Fruit fly (Drosophila melanogaster): ENCODE results near the gene CG1024.

The CG1024 gene

DNA sequence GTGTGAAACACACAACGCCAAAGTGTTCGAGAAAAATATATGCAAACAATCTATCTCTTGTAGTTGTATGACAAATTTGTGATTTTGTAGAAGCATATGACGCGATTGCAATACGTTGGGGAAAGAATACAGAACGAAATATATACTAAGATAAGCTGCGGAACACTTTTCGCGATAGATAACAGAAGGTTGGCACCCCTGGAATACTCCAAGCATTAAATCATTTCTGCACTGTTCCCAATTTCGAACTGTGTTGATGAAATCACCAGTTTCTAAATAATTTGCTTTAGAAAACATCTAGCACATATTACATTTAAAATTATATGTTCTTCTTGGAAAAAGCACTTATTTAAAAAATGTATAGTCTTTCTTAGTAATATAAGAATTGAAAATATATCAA lies 25.7 kb downstream of the CG1024 start:
- TF ChIP-seq CG5204 (GFP tag; optimal IDR thresholded peaks at IDR 0.05) (no peak), CG12768 (GFP tag; optimal IDR thresholded peaks at IDR 0.05) (no peak), CG14711 (tag; optimal IDR thresholded peaks at IDR 0.05) (no peak), kay (GFP tag; ENCODE audit: borderline replicate concordance) (peak; percentile 45), Clk (GFP tag; optimal IDR thresholded peaks at IDR 0.05) (no peak)

DNA sequence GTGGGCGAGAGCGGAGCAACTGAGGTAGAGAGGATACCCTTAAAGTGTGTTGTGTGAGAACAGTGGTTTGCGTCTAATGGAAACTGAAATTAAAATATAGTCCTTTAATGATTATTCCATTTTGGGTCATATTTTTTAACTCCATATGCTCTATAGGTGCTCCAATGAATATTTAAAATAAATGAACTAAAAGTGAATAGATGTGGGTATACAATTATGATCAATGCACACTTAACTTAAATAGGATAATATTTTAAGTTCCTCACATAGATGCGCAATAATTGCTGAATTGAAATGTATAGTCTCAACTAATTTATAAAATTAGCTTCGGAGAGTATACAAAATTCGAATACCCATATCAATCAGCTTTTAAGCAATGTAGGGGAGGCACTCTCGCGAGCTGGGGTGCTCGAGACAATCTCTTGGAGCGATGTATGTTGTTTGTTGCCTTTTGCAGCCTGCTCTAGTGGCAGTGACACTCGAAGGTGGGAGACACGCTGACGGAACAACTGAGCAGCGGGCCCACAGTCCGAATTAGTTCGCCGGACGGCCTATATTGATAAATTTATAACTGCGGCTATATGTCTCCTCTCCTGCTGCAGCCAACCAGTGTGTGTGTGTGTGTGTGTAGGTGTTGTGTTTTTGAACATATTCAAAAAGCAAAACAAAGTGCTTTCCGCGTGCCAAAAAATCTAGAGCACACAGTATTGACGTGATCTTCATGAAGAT lies 26.3 kb downstream of the CG1024 start:
- no peak for TF ChIP-seq bab1 (GFP tag; optimal IDR thresholded peaks at IDR 0.05)
- TF ChIP-seq CG7045 (GFP tag; optimal IDR thresholded peaks at IDR 0.05): peak; percentile 70
- peak; percentile 53 for TF ChIP-seq CG14711 (tag; optimal IDR thresholded peaks at IDR 0.05)
- peak; percentile 67 for TF ChIP-seq CG12768 (GFP tag; optimal IDR thresholded peaks at IDR 0.05)
- peak; percentile 26 for TF ChIP-seq CG1620 (GFP tag; optimal IDR thresholded peaks at IDR 0.05)
- peak; percentile 57 for TF ChIP-seq CG33017 (tag; optimal IDR thresholded peaks at IDR 0.05)
- TF ChIP-seq kay (GFP tag; ENCODE audit: borderline replicate concordance): peak; percentile 61
- peak; percentile 72 for TF ChIP-seq CG11617 (GFP tag; optimal IDR thresholded peaks at IDR 0.05)
- no peak for TF ChIP-seq cnc (optimal IDR thresholded peaks at IDR 0.05)
- TF ChIP-seq ovo (GFP tag; optimal IDR thresholded peaks at IDR 0.05): peak; percentile 6
- TF ChIP-seq CG7101 (tag; optimal IDR thresholded peaks at IDR 0.05): peak; percentile 69
- TF ChIP-seq toe (GFP tag; optimal IDR thresholded peaks at IDR 0.05): peak; percentile 31
- TF ChIP-seq Clk (GFP tag; optimal IDR thresholded peaks at IDR 0.05): peak; percentile 16
- peak; percentile 19 for TF ChIP-seq cic (GFP tag; optimal IDR thresholded peaks at IDR 0.05)
- peak; percentile 55 for TF ChIP-seq tj (GFP tag; optimal IDR thresholded peaks at IDR 0.05)
- TF ChIP-seq CG5204 (GFP tag; optimal IDR thresholded peaks at IDR 0.05): peak; percentile 78
- TF ChIP-seq Hr96 (GFP tag; optimal IDR thresholded peaks at IDR 0.05): peak; percentile 61
- TF ChIP-seq Mnt (GFP tag; optimal IDR thresholded peaks at IDR 0.05): peak; percentile 30
- TF ChIP-seq Crg-1 (GFP tag; optimal IDR thresholded peaks at IDR 0.05): peak; percentile 22
- TF ChIP-seq pad (GFP tag; optimal IDR thresholded peaks at IDR 0.05): peak; percentile 60

DNA sequence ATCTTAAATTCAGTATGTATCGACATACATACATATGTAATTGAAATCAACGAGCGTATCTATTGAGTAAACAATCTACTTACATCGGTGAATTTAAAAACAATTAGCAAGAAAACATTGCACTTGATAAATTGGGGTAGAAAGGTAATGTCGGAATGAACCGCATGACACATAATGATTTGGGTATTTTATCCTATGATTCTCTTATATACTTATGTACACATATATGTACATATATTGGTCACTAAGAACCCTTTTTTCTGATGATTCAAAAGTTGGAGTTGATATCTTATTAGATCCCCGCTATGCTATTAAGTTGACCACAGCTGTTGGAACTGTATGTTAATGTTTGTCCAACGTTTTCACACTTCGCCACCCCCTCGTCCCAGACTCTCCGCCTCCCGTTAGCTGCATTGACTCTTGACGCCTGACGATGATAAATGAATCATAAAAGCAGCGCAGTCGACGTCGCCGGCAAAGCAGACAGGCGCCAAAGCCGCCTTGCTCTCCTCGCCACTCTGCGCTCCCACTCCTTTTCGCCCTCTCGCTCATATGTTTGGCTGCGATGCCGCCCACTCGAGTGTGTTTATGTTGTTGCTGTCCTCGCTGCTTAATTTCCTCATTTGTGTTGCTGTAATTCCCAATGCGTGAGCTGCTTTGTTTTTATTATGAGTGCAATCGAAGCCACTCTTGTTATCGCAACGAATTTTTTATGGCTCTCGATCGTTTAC lies 27.1 kb downstream of the CG1024 start:
- peak; percentile 26 for TF ChIP-seq ovo (GFP tag; optimal IDR thresholded peaks at IDR 0.05)
- TF ChIP-seq CG14711 (tag; optimal IDR thresholded peaks at IDR 0.05): no peak
- no peak for TF ChIP-seq CG1620 (GFP tag; optimal IDR thresholded peaks at IDR 0.05)
- no peak for TF ChIP-seq CG33017 (tag; optimal IDR thresholded peaks at IDR 0.05)
- no peak for TF ChIP-seq CG12768 (GFP tag; optimal IDR thresholded peaks at IDR 0.05)
- peak; percentile 84 for TF ChIP-seq kay (GFP tag; ENCODE audit: borderline replicate concordance)
- no peak for TF ChIP-seq cnc (optimal IDR thresholded peaks at IDR 0.05)
- TF ChIP-seq bab1 (GFP tag; optimal IDR thresholded peaks at IDR 0.05): no peak
- no peak for TF ChIP-seq CG11617 (GFP tag; optimal IDR thresholded peaks at IDR 0.05)
- TF ChIP-seq Crg-1 (GFP tag; optimal IDR thresholded peaks at IDR 0.05): no peak
- TF ChIP-seq Clk (GFP tag; optimal IDR thresholded peaks at IDR 0.05): no peak
- TF ChIP-seq Hr96 (GFP tag; optimal IDR thresholded peaks at IDR 0.05): no peak
- peak; percentile 11 for TF ChIP-seq pad (GFP tag; optimal IDR thresholded peaks at IDR 0.05)
- TF ChIP-seq CG7101 (tag; optimal IDR thresholded peaks at IDR 0.05): no peak
- no peak for TF ChIP-seq Mnt (GFP tag; optimal IDR thresholded peaks at IDR 0.05)
- TF ChIP-seq cic (GFP tag; optimal IDR thresholded peaks at IDR 0.05): no peak
- TF ChIP-seq tj (GFP tag; optimal IDR thresholded peaks at IDR 0.05): no peak
- TF ChIP-seq CG5204 (GFP tag; optimal IDR thresholded peaks at IDR 0.05): peak; percentile 35
- TF ChIP-seq toe (GFP tag; optimal IDR thresholded peaks at IDR 0.05): no peak
- no peak for TF ChIP-seq CG7045 (GFP tag; optimal IDR thresholded peaks at IDR 0.05)

DNA sequence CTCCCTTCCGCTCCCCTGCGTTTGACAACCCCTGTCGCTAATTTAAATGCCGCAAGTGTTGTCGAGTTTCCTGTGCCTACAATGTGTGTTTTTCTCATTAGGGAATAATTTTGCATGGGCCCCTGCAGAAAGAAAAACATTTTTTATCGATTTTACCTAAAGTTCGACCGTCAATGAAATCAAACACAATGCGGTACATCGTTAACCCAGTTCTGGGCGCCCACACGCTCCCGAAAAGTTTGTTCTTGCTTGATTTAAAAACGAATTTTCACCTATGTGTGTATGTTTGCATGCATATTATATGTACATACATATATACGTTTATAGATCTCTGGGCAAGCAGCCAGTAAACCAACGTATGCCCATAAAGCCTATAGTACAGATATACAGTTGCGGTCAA lies 27.7 kb downstream of the CG1024 start:
- no peak for TF ChIP-seq pad (GFP tag; optimal IDR thresholded peaks at IDR 0.05)
- no peak for TF ChIP-seq bab1 (GFP tag; optimal IDR thresholded peaks at IDR 0.05)
- TF ChIP-seq Mnt (GFP tag; optimal IDR thresholded peaks at IDR 0.05): no peak
- TF ChIP-seq Hr96 (GFP tag; optimal IDR thresholded peaks at IDR 0.05): no peak
- TF ChIP-seq CG7101 (tag; optimal IDR thresholded peaks at IDR 0.05): no peak
- no peak for TF ChIP-seq cnc (optimal IDR thresholded peaks at IDR 0.05)
- no peak for TF ChIP-seq CG33017 (tag; optimal IDR thresholded peaks at IDR 0.05)
- no peak for TF ChIP-seq tj (GFP tag; optimal IDR thresholded peaks at IDR 0.05)
- TF ChIP-seq cic (GFP tag; optimal IDR thresholded peaks at IDR 0.05): no peak
- TF ChIP-seq toe (GFP tag; optimal IDR thresholded peaks at IDR 0.05): no peak
- TF ChIP-seq kay (GFP tag; ENCODE audit: borderline replicate concordance): no peak
- no peak for TF ChIP-seq CG14711 (tag; optimal IDR thresholded peaks at IDR 0.05)
- no peak for TF ChIP-seq CG1620 (GFP tag; optimal IDR thresholded peaks at IDR 0.05)
- TF ChIP-seq CG7045 (GFP tag; optimal IDR thresholded peaks at IDR 0.05): no peak
- TF ChIP-seq Clk (GFP tag; optimal IDR thresholded peaks at IDR 0.05): no peak
- TF ChIP-seq CG12768 (GFP tag; optimal IDR thresholded peaks at IDR 0.05): no peak
- no peak for TF ChIP-seq ovo (GFP tag; optimal IDR thresholded peaks at IDR 0.05)
- TF ChIP-seq CG11617 (GFP tag; optimal IDR thresholded peaks at IDR 0.05): no peak

DNA sequence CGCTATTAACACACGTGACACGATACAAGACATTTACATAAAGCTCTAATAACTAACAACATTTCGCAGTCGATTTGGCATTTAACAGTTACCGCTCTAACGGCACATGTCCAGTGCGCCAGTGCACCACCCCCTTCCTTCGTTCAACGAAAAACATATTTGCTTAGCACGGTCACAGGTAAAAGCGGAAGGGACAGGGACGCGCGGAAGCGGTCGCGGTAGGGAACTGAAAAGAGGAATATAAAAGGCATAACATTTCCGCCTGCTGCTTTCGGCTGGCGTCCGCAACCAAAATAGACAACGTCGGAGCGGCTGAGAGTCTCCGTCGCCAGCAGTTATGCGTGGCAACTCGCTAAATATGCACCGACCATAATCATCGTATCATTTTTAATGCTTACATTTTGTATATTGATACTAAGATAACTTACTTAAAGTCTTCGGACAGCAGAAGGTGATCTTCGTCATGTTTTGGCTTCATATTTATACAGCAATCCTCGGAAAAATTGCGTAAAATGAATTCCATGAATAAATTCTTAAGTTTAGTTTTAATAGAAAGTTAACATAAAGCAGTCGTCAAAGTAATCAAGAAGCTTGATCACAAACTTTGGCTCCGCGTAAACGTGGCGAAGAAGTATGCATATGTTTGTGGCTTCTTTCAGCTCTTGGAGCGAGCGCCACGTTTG lies 28.3 kb downstream of the CG1024 start:
- no peak for TF ChIP-seq Hr96 (GFP tag; optimal IDR thresholded peaks at IDR 0.05)
- no peak for TF ChIP-seq Mnt (GFP tag; optimal IDR thresholded peaks at IDR 0.05)
- peak; percentile 9 for TF ChIP-seq CG33017 (tag; optimal IDR thresholded peaks at IDR 0.05)
- TF ChIP-seq CG11617 (GFP tag; optimal IDR thresholded peaks at IDR 0.05): no peak
- peak; percentile 38 for TF ChIP-seq ovo (GFP tag; optimal IDR thresholded peaks at IDR 0.05)
- no peak for TF ChIP-seq CG7045 (GFP tag; optimal IDR thresholded peaks at IDR 0.05)
- TF ChIP-seq CG5204 (GFP tag; optimal IDR thresholded peaks at IDR 0.05): no peak
- TF ChIP-seq pad (GFP tag; optimal IDR thresholded peaks at IDR 0.05): no peak
- peak; percentile 12 for TF ChIP-seq CG7101 (tag; optimal IDR thresholded peaks at IDR 0.05)
- TF ChIP-seq Crg-1 (GFP tag; optimal IDR thresholded peaks at IDR 0.05): no peak

All from whole organism, adult.